Worm (Caenorhabditis elegans): Measurements from ENCODE around the gene K03A1.4.
A peak's percentile ranks its signal among the peaks of the same experiment; 100 is the strongest.

The K03A1.4 gene

ce11 chrX:7298652-7299051 is at the start of gene K03A1.4:
Gene K03A1.4 (minus strand): TSS chrX:7298752.
- TF ChIP-seq sptf-2 (GFP tag; optimal IDR thresholded peaks at IDR 0.05) (no peak), F23B12.7 (tag; optimal IDR thresholded peaks at IDR 0.05; ENCODE audit: insufficient read depth) (no peak), lsy-27 (tag; optimal IDR thresholded peaks at IDR 0.05; ENCODE audit: borderline replicate concordance, insufficient read depth) (no peak), ztf-25 (GFP tag; IDR thresholded peaks at IDR 0.05) (no peak)

- no peak for TF ChIP-seq F37B4.10 (GFP tag; IDR thresholded peaks at IDR 0.05)
- no peak for TF ChIP-seq sptf-2 (GFP tag; optimal IDR thresholded peaks at IDR 0.05)
- TF ChIP-seq snpc-4 (GFP tag; optimal IDR thresholded peaks at IDR 0.05) = no peak
- TF ChIP-seq snpc-4 (tag; optimal IDR thresholded peaks at IDR 0.05) = no peak
- TF ChIP-seq madf-3 (GFP tag; IDR thresholded peaks at IDR 0.05) = no peak
- TF ChIP-seq nhr-90 (tag; optimal IDR thresholded peaks at IDR 0.05) = no peak
- no peak for TF ChIP-seq attf-3 (GFP tag; conservative IDR thresholded peaks at IDR 0.05)
- no peak for TF ChIP-seq athp-1 (tag; optimal IDR thresholded peaks at IDR 0.05)
- no peak for TF ChIP-seq snpc-3.4 (tag; optimal IDR thresholded peaks at IDR 0.05)
- no peak for TF ChIP-seq lag-1 (GFP tag; IDR thresholded peaks at IDR 0.05)
- TF ChIP-seq lin-54 (GFP tag; optimal IDR thresholded peaks at IDR 0.05) = no peak
- TF ChIP-seq rcor-1 (GFP tag; IDR thresholded peaks at IDR 0.05) = no peak
- no peak for TF ChIP-seq snpc-1.1 (tag; optimal IDR thresholded peaks at IDR 0.05; ENCODE audit: insufficient read depth)
- no peak for TF ChIP-seq lin-35 (GFP tag; optimal IDR thresholded peaks at IDR 0.05)
- no peak for TF ChIP-seq zfh-2 (GFP tag; conservative IDR thresholded peaks at IDR 0.05)
- TF ChIP-seq nhr-179 (tag; optimal IDR thresholded peaks at IDR 0.05) = no peak
- TF ChIP-seq tbp1 (GFP tag; optimal IDR thresholded peaks at IDR 0.05) = no peak
- no peak for TF ChIP-seq ceh-79 (tag; optimal IDR thresholded peaks at IDR 0.05)
- TF ChIP-seq B0336.3 (GFP tag; IDR thresholded peaks at IDR 0.05) = no peak
- no peak for TF ChIP-seq repo-1 (tag; optimal IDR thresholded peaks at IDR 0.05)
- TF ChIP-seq ztf-28 (GFP tag; IDR thresholded peaks at IDR 0.05) = no peak
Measured at ce11 chrX:7343747-7344146, 45.2 kb upstream of the K03A1.4 start, which contains the start of gene C07D8.5. Gene C07D8.5 (plus strand): TSS chrX:7344047.

ce11 chrX:7343218-7343617 is 44.7 kb upstream of the K03A1.4 start:
- TF ChIP-seq nhr-80 (tag; optimal IDR thresholded peaks at IDR 0.05) (peak; percentile 19), him-1 (tag; optimal IDR thresholded peaks at IDR 0.05) (no peak)

ce11 chrX:7340915-7341559 is 42.5 kb upstream of the K03A1.4 start, which contains the start of gene C07D8.6:
Gene C07D8.6 (plus strand): TSS chrX:7341509.
- TF ChIP-seq ztf-22 (GFP tag; optimal IDR thresholded peaks at IDR 0.05) (peak; percentile 13), nhr-80 (tag; optimal IDR thresholded peaks at IDR 0.05) (peak; percentile 99), ets-4 (GFP tag; optimal IDR thresholded peaks at IDR 0.05) (peak; percentile 59), tbp1 (GFP tag; optimal IDR thresholded peaks at IDR 0.05) (peak; percentile 42), ZK185.1 (tag; optimal IDR thresholded peaks at IDR 0.05; ENCODE audit: poor library complexity, severe bottlenecking) (peak; percentile 16), gei-17 (GFP tag; optimal IDR thresholded peaks at IDR 0.05) (no peak), sptf-2 (GFP tag; optimal IDR thresholded peaks at IDR 0.05) (no peak), let-607 (tag; optimal IDR thresholded peaks at IDR 0.05) (peak in 1 of 2 experiments; percentile 42), cebp-1 (GFP tag; IDR thresholded peaks at IDR 0.05) (no peak), cebp-1 (tag; optimal IDR thresholded peaks at IDR 0.05) (peak; percentile 3), atf-7 (tag; optimal IDR thresholded peaks at IDR 0.05) (peak; percentile 32)
